Worm (Caenorhabditis elegans): ENCODE results near the gene E02H1.6.

The E02H1.6 gene

DNA sequence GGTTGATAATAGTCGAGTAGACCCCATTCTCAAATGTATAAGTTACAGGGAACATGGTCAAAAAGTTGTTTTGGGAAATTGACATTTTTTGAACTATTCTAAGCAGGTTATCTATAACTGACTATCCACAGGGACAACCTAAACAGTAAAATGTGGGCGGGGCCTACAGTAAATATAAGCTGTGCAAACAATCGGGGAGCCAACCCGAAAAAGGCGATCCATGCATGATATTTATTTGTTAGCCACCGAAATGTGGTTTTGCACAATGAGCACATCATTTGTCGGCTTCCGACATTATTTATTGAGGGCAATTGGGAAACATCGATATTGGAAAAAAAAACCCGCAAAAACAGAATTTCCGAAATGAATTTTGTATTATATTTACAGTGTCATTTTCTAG lies 18.2 kb downstream of the E02H1.6 start, which contains the start of gene hlh-6:
hlh-6 (minus strand) TSS at position 101 of the 400 bp plus-strand sequence.
- TF ChIP-seq crh-2 (tag; optimal IDR thresholded peaks at IDR 0.05) (no peak), skn-1 (tag; optimal IDR thresholded peaks at IDR 0.05) (no peak), ztf-1 (GFP tag; conservative IDR thresholded peaks at IDR 0.05) (no peak), mdl-1 (tag; optimal IDR thresholded peaks at IDR 0.05) (no peak), alr-1 (tag; optimal IDR thresholded peaks at IDR 0.05) (no peak), nhr-11 (tag; optimal IDR thresholded peaks at IDR 0.05) (no peak), sem-4 (tag; optimal IDR thresholded peaks at IDR 0.05) (no peak), nhr-12 (tag; optimal IDR thresholded peaks at IDR 0.05) (no peak), blmp-1 (tag; optimal IDR thresholded peaks at IDR 0.05; ENCODE audit: insufficient read depth) (no peak), ZK546.5 (tag; optimal IDR thresholded peaks at IDR 0.05) (no peak), lsy-2 (tag; optimal IDR thresholded peaks at IDR 0.05) (no peak), nhr-10 (tag; optimal IDR thresholded peaks at IDR 0.05) (no peak), Y55F3AM.14 (GFP tag; optimal IDR thresholded peaks at IDR 0.05) (no peak), sma-9 (GFP tag; optimal IDR thresholded peaks at IDR 0.05) (no peak), sma-9 (tag; optimal IDR thresholded peaks at IDR 0.05) (no peak), zag-1 (tag; optimal IDR thresholded peaks at IDR 0.05) (no peak), gmeb-1 (tag; optimal IDR thresholded peaks at IDR 0.05) (no peak)

- TF ChIP-seq ceh-82 (tag; optimal IDR thresholded peaks at IDR 0.05) (no peak), lsy-2 (tag; optimal IDR thresholded peaks at IDR 0.05) (peak in 1 of 2 experiments; percentile 53), lin-13 (GFP tag; optimal IDR thresholded peaks at IDR 0.05) (no peak), alr-1 (tag; optimal IDR thresholded peaks at IDR 0.05) (no peak), nhr-11 (tag; optimal IDR thresholded peaks at IDR 0.05) (peak; percentile 21), sma-3 (GFP tag; optimal IDR thresholded peaks at IDR 0.05) (peak; percentile 36)
These were observed 20.8 kb downstream of the E02H1.6 start, which contains the start of gene hal-3 for ce11 chrII:9617039-9617901. Gene hal-3 (minus strand): TSS chrII:9617125.

DNA sequence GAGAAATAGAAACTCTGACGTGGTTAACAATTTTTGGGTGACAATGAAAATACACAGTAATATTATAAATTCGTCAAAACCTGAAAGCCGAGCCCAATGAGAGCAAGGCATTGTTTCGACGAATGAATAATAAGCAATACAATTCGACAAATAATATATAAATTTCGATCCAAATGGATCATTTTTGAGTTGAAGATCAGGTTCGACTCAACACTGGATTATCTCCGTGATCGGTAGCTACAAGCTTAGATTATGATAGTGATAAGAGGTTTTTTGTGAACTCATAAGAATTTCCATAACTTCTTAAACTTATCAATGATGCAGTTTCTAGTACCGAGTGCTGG lies 21.4 kb downstream of the E02H1.6 start:
- TF ChIP-seq skn-1 (tag; optimal IDR thresholded peaks at IDR 0.05), result no peak
- peak in 1 of 2 experiments; percentile 7 for TF ChIP-seq lsy-2 (tag; optimal IDR thresholded peaks at IDR 0.05)
- TF ChIP-seq lin-39 (tag; optimal IDR thresholded peaks at IDR 0.05), result no peak
- peak; percentile 10 for TF ChIP-seq sma-9 (GFP tag; optimal IDR thresholded peaks at IDR 0.05)
- TF ChIP-seq sma-9 (tag; optimal IDR thresholded peaks at IDR 0.05), result no peak
- no peak for TF ChIP-seq dmd-4 (tag; optimal IDR thresholded peaks at IDR 0.05)
- TF ChIP-seq peb-1 (tag; optimal IDR thresholded peaks at IDR 0.05), result no peak
- no peak for TF ChIP-seq nhr-237 (tag; optimal IDR thresholded peaks at IDR 0.05)
- TF ChIP-seq nhr-21 (tag; optimal IDR thresholded peaks at IDR 0.05), result peak; percentile 51
- TF ChIP-seq blmp-1 (tag; optimal IDR thresholded peaks at IDR 0.05; ENCODE audit: insufficient read depth), result no peak
- no peak for TF ChIP-seq ceh-16 (tag; optimal IDR thresholded peaks at IDR 0.05)

- TF ChIP-seq lin-39 (tag; optimal IDR thresholded peaks at IDR 0.05) (no peak), zag-1 (tag; optimal IDR thresholded peaks at IDR 0.05) (no peak), fos-1 (tag; optimal IDR thresholded peaks at IDR 0.05) (no peak), egl-27 (tag; optimal IDR thresholded peaks at IDR 0.05) (no peak), nhr-23 (tag; optimal IDR thresholded peaks at IDR 0.05) (no peak), mbf-1 (tag; optimal IDR thresholded peaks at IDR 0.05) (no peak), Y55F3AM.14 (GFP tag; optimal IDR thresholded peaks at IDR 0.05) (no peak), nhr-10 (tag; optimal IDR thresholded peaks at IDR 0.05) (no peak), crh-2 (tag; optimal IDR thresholded peaks at IDR 0.05) (no peak), mab-5 (tag; optimal IDR thresholded peaks at IDR 0.05) (no peak), nhr-129 (tag; optimal IDR thresholded peaks at IDR 0.05) (no peak), gmeb-1 (tag; optimal IDR thresholded peaks at IDR 0.05) (no peak), alr-1 (tag; optimal IDR thresholded peaks at IDR 0.05) (no peak), lin-13 (GFP tag; optimal IDR thresholded peaks at IDR 0.05) (no peak)
These were observed 22.3 kb downstream of the E02H1.6 start for ce11 chrII:9618759-9619158.

DNA sequence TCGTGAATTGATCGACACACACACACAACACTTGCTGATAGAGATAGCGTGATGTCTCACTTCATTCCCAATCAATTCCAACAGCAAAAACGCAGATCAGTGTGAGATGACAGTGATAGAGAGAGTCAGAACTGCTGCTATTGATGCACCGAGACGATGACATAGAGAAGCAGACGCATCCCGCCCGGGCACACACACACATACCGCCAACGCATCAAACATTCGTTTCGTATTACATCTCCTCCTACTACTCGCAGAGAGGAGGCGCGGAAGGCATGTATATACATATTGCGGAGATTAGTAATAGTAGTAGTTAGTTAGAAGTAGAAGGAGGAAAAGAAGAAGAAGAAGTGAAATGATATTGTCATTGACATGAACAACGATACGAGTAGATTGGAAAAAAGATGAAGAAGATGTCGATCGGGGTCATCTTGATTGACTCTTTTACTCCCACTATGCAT lies 22.9 kb downstream of the E02H1.6 start:
- no peak for TF ChIP-seq sem-4 (tag; optimal IDR thresholded peaks at IDR 0.05)
- TF ChIP-seq dmd-4 (tag; optimal IDR thresholded peaks at IDR 0.05), result no peak
- no peak for TF ChIP-seq Y55F3AM.14 (GFP tag; optimal IDR thresholded peaks at IDR 0.05)
- peak; percentile 86 for TF ChIP-seq nhr-129 (tag; optimal IDR thresholded peaks at IDR 0.05)
- peak; percentile 41 for TF ChIP-seq C34F6.9 (tag; optimal IDR thresholded peaks at IDR 0.05)
- no peak for TF ChIP-seq nhr-77 (tag; optimal IDR thresholded peaks at IDR 0.05)
- TF ChIP-seq egl-27 (tag; optimal IDR thresholded peaks at IDR 0.05), result peak; percentile 50
- no peak for TF ChIP-seq peb-1 (tag; optimal IDR thresholded peaks at IDR 0.05)
- no peak for TF ChIP-seq unc-39 (tag; optimal IDR thresholded peaks at IDR 0.05)
- no peak for TF ChIP-seq ztf-11 (tag; optimal IDR thresholded peaks at IDR 0.05)
- no peak for TF ChIP-seq nhr-12 (tag; optimal IDR thresholded peaks at IDR 0.05)
- no peak for TF ChIP-seq ztf-1 (GFP tag; conservative IDR thresholded peaks at IDR 0.05)
- TF ChIP-seq snpc-4 (tag; optimal IDR thresholded peaks at IDR 0.05), result no peak
- peak; percentile 32 for TF ChIP-seq skn-1 (tag; optimal IDR thresholded peaks at IDR 0.05)
- TF ChIP-seq lin-13 (GFP tag; optimal IDR thresholded peaks at IDR 0.05), result peak; percentile 5
- TF ChIP-seq nhr-23 (tag; optimal IDR thresholded peaks at IDR 0.05), result no peak
- TF ChIP-seq ZK546.5 (tag; optimal IDR thresholded peaks at IDR 0.05), result no peak
- TF ChIP-seq lin-39 (tag; optimal IDR thresholded peaks at IDR 0.05), result no peak
- TF ChIP-seq elt-1 (tag; optimal IDR thresholded peaks at IDR 0.05), result peak; percentile 81
- TF ChIP-seq F13H6.1 (tag; optimal IDR thresholded peaks at IDR 0.05), result peak; percentile 70
- TF ChIP-seq ceh-16 (tag; optimal IDR thresholded peaks at IDR 0.05), result peak; percentile 62
- no peak for TF ChIP-seq lin-11 (tag; optimal IDR thresholded peaks at IDR 0.05)
- no peak for TF ChIP-seq gmeb-1 (tag; optimal IDR thresholded peaks at IDR 0.05)
- no peak for TF ChIP-seq alr-1 (tag; optimal IDR thresholded peaks at IDR 0.05)
- TF ChIP-seq mdl-1 (tag; optimal IDR thresholded peaks at IDR 0.05), result no peak
- TF ChIP-seq fos-1 (tag; optimal IDR thresholded peaks at IDR 0.05), result peak; percentile 95
